Worm (Caenorhabditis elegans): ENCODE data around the gene Y110A2AL.9.

DNA sequence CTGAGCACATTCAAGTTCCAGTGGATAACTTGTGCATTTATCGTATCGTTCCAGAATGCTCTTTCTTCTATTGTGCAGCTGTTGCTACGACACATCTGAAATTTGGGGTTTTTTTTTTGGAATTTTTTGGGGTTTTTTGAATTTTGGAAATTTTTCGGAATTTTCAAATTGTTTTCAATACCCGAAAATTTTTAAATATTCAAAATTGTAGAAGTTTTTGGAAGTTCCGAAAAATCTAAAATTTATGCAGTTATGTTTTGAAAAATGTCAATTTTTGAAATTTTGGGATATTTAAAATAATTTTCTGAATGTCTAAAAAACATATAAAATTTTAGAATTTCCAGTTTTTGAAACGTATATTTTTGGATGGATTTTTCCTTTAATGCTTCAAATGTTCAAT, 5.4 kb upstream of the Y110A2AL.9 start, which contains the start of gene Y110A2AL.10:
- TF ChIP-seq elt-1 (tag; optimal IDR thresholded peaks at IDR 0.05): no peak
- no peak for TF ChIP-seq mdl-1 (tag; optimal IDR thresholded peaks at IDR 0.05)
- no peak for TF ChIP-seq ztf-11 (tag; optimal IDR thresholded peaks at IDR 0.05)
- no peak for TF ChIP-seq sma-9 (GFP tag; optimal IDR thresholded peaks at IDR 0.05)
- TF ChIP-seq sma-9 (tag; optimal IDR thresholded peaks at IDR 0.05): no peak
- no peak for TF ChIP-seq fos-1 (tag; optimal IDR thresholded peaks at IDR 0.05)
- TF ChIP-seq dmd-4 (tag; optimal IDR thresholded peaks at IDR 0.05): no peak
- no peak for TF ChIP-seq lin-39 (tag; optimal IDR thresholded peaks at IDR 0.05)
